Fruit fly (Drosophila melanogaster): ENCODE measurements around the gene CG9686.

- no peak for TF ChIP-seq CG8388 (GFP tag; optimal IDR thresholded peaks at IDR 0.05)
- TF ChIP-seq CG10654 (GFP tag; optimal IDR thresholded peaks at IDR 0.05): no peak
These were observed 2.1 kb downstream of the CG9686 start, which contains the start of gene CG9689 for dm6 chrX:9881746-9882145.

All from whole organism, embryonic.